Fruit fly (Drosophila melanogaster): ENCODE results near the gene CG32533.

CG32533 gene

dm6 chrX:19494285-19494684 lies 15.1 kb upstream of the CG32533 start, which contains the start of gene CG12204 (continued):
- TF ChIP-seq Pdp1 (GFP tag; optimal IDR thresholded peaks at IDR 0.05) = peak in 1 of 2 experiments; percentile 1
- TF ChIP-seq Gsc (GFP tag; IDR thresholded peaks at IDR 0.05) = no peak
- no peak for TF ChIP-seq Nf-YB (GFP tag; optimal IDR thresholded peaks at IDR 0.05)
- TF ChIP-seq CG2889 (GFP tag; IDR thresholded peaks at IDR 0.05) = no peak
- no peak for TF ChIP-seq tin (GFP tag; optimal IDR thresholded peaks at IDR 0.05)
- TF ChIP-seq ato (GFP tag; IDR thresholded peaks at IDR 0.05; ENCODE audit: partially characterized antibody) = no peak
- peak; percentile 39 for TF ChIP-seq nom (GFP tag; optimal IDR thresholded peaks at IDR 0.05)
- no peak for TF ChIP-seq Dip3 (GFP tag; optimal IDR thresholded peaks at IDR 0.05)
- no peak for TF ChIP-seq so (GFP tag; IDR thresholded peaks at IDR 0.05)
- no peak for TF ChIP-seq dmrt99B (tag; optimal IDR thresholded peaks at IDR 0.05)
- no peak for TF ChIP-seq CG10654 (GFP tag; optimal IDR thresholded peaks at IDR 0.05)
- no peak for TF ChIP-seq p53 (GFP tag; optimal IDR thresholded peaks at IDR 0.05)
- peak in 1 of 2 experiments; percentile 17 for TF ChIP-seq Hr51 (GFP tag; optimal IDR thresholded peaks at IDR 0.05)
- peak; percentile 30; the same call in 1 of the 2 replicates for TF ChIP-seq amos (GFP tag; IDR thresholded peaks at IDR 0.05; ENCODE audit: partially characterized antibody)
- no peak for TF ChIP-seq CoRest (tag; optimal IDR thresholded peaks at IDR 0.05)
- peak; percentile 43; the same call in 1 of the 2 replicates for TF ChIP-seq NFAT (GFP tag; IDR thresholded peaks at IDR 0.05)
- no peak for TF ChIP-seq Nf-YC (tag; optimal IDR thresholded peaks at IDR 0.05)
- TF ChIP-seq CG17359 (tag; optimal IDR thresholded peaks at IDR 0.05) = no peak
- no peak for TF ChIP-seq CG12155 (GFP tag; optimal IDR thresholded peaks at IDR 0.05)
- peak; percentile 27 for TF ChIP-seq Side (GFP tag; optimal IDR thresholded peaks at IDR 0.05)
- TF ChIP-seq CG2129 (GFP tag; IDR thresholded peaks at IDR 0.05; ENCODE audit: partially characterized antibody) = no peak
- TF ChIP-seq ash1 (GFP tag; optimal IDR thresholded peaks at IDR 0.05) = no peak
- TF ChIP-seq CG3281 (GFP tag; optimal IDR thresholded peaks at IDR 0.05) = peak; percentile 4
- TF ChIP-seq cg (GFP tag; optimal IDR thresholded peaks at IDR 0.05) = no peak
- TF ChIP-seq fru (optimal IDR thresholded peaks at IDR 0.05) = no peak
- TF ChIP-seq Ada2b (GFP tag; IDR thresholded peaks at IDR 0.05) = no peak
- TF ChIP-seq trem (tag; optimal IDR thresholded peaks at IDR 0.05) = no peak
- no peak for TF ChIP-seq Six4 (GFP tag; optimal IDR thresholded peaks at IDR 0.05)
- TF ChIP-seq lmd (GFP tag; IDR thresholded peaks at IDR 0.05) = no peak; the same call in 1 of the 2 replicates
- no peak for TF ChIP-seq CG7372 (GFP tag; IDR thresholded peaks at IDR 0.05)
- no peak for TF ChIP-seq Optix (GFP tag; IDR thresholded peaks at IDR 0.05)
- TF ChIP-seq pan (optimal IDR thresholded peaks at IDR 0.05) = no peak
- no peak for TF ChIP-seq pan (GFP tag; optimal IDR thresholded peaks at IDR 0.05 in 1 of 2, IDR thresholded peaks at IDR 0.05 in 1 of 2)
- TF ChIP-seq CG2116 (GFP tag; optimal IDR thresholded peaks at IDR 0.05) = no peak
- no peak for TF ChIP-seq CG18476 (GFP tag; optimal IDR thresholded peaks at IDR 0.05)
- TF ChIP-seq grn (GFP tag; optimal IDR thresholded peaks at IDR 0.05) = no peak
- no peak for TF ChIP-seq CG14050 (GFP tag; IDR thresholded peaks at IDR 0.05)
- TF ChIP-seq CG10209 (GFP tag; optimal IDR thresholded peaks at IDR 0.05) = no peak
- TF ChIP-seq CG17186 (GFP tag; optimal IDR thresholded peaks at IDR 0.05) = no peak
- peak; percentile 91 for TF ChIP-seq Med (GFP tag)
- TF ChIP-seq wor (GFP tag; IDR thresholded peaks at IDR 0.05) = no peak
- peak; percentile 11 for TF ChIP-seq Dad (GFP tag; optimal IDR thresholded peaks at IDR 0.05)
- TF ChIP-seq ase (GFP tag; IDR thresholded peaks at IDR 0.05) = no peak
- TF ChIP-seq CG7786 (GFP tag; optimal IDR thresholded peaks at IDR 0.05) = peak; percentile 43
- peak; percentile 80 for TF ChIP-seq sens (GFP tag)
- TF ChIP-seq gsb-n (tag; optimal IDR thresholded peaks at IDR 0.05) = no peak
- TF ChIP-seq zfh2 (GFP tag; optimal IDR thresholded peaks at IDR 0.05) = no peak
- TF ChIP-seq CG11456 (GFP tag; IDR thresholded peaks at IDR 0.05) = no peak
- no peak for TF ChIP-seq Hmx (GFP tag; optimal IDR thresholded peaks at IDR 0.05)
- TF ChIP-seq tx (GFP tag; optimal IDR thresholded peaks at IDR 0.05) = no peak
- no peak for TF ChIP-seq gt (GFP tag; IDR thresholded peaks at IDR 0.05)
- TF ChIP-seq Bgb (GFP tag; IDR thresholded peaks at IDR 0.05; ENCODE audit: partially characterized antibody) = no peak
- no peak for TF ChIP-seq dysf (GFP tag; IDR thresholded peaks at IDR 0.05)
